Fruit fly (Drosophila melanogaster): Measurements from ENCODE around the gene CG10631.

The CG10631 gene

dm6 chr2L:19763446-19763772 is 6.7 kb upstream of the CG10631 start:
- TF ChIP-seq Pif1B (GFP tag; optimal IDR thresholded peaks at IDR 0.05) (no peak), CG10348 (GFP tag; IDR thresholded peaks at IDR 0.05) (no peak), Pif1A (GFP tag; optimal IDR thresholded peaks at IDR 0.05) (no peak), CG14655 (GFP tag; optimal IDR thresholded peaks at IDR 0.05) (no peak), CG15710 (tag; optimal IDR thresholded peaks at IDR 0.05) (no peak)

DNA sequence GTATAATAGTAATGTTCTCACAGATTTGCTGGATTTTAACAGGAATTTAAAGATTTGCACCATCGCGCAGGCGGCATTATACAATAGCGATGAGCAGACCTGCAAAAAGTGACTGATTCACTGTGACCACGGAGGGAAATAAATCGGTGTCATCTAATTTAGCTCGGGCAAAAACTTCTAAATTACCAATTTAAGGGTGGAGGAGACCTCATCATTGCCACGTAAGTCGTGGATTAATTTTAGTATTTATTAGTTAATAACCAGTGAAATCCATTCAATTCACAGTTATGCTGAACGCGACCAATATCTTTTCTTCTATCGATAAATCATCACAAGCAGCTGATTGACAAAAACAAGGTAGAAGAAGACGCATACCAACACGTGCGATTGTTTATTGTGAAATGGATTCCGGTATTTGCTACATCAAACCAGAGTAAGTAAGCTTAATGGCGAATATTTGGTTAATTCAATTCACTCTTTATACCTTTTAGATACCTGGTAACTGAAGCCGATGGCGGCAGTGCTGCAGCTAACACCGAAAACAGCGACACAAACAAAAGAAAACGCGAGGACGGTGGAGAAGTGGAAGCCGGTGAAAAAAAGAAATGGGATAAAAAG is 1.9 kb upstream of the CG10631 start, which contains the start of the genes CG10628 and Dus3:
TSS of gene CG10628 (minus strand) at position 105 of the 618 bp plus-strand sequence.
TSS of gene Dus3 (plus strand) at position 369 of the 618 bp plus-strand sequence.
- TF ChIP-seq Pif1A (GFP tag; optimal IDR thresholded peaks at IDR 0.05) (peak; percentile 89), CG32121 (GFP tag; IDR thresholded peaks at IDR 0.05) (peak; percentile 91), CG10348 (GFP tag; IDR thresholded peaks at IDR 0.05) (peak; percentile 53; the same call in 1 of the 2 replicates), CG8301 (tag; optimal IDR thresholded peaks at IDR 0.05) (peak; percentile 85), CG14655 (GFP tag; optimal IDR thresholded peaks at IDR 0.05) (no peak), rn (GFP tag; IDR thresholded peaks at IDR 0.05) (peak; percentile 89), CG15710 (tag; optimal IDR thresholded peaks at IDR 0.05) (peak; percentile 84), Snoo (tag; optimal IDR thresholded peaks at IDR 0.05) (peak; percentile 82), CG4496 (GFP tag; IDR thresholded peaks at IDR 0.05) (peak; percentile 96), CG13204 (GFP tag; optimal IDR thresholded peaks at IDR 0.05) (no peak), D1 (tag; optimal IDR thresholded peaks at IDR 0.05) (no peak), CG34367 (tag; optimal IDR thresholded peaks at IDR 0.05) (peak; percentile 78), EcR (GFP tag; optimal IDR thresholded peaks at IDR 0.05) (no peak), CG9948 (tag; optimal IDR thresholded peaks at IDR 0.05) (peak; percentile 84), Pif1B (GFP tag; optimal IDR thresholded peaks at IDR 0.05) (no peak), gl (tag; optimal IDR thresholded peaks at IDR 0.05) (peak; percentile 61), fd96Ca (GFP tag; IDR thresholded peaks at IDR 0.05) (peak; percentile 94), CG8159 (tag; optimal IDR thresholded peaks at IDR 0.05) (peak; percentile 88), CG17806 (tag; optimal IDR thresholded peaks at IDR 0.05) (peak; percentile 87), Ets98B (GFP tag; IDR thresholded peaks at IDR 0.05) (peak; percentile 90), CG12605 (GFP tag; IDR thresholded peaks at IDR 0.05) (peak; percentile 50; the same call in 1 of the 2 replicates)

- TF ChIP-seq CG14655 (GFP tag; optimal IDR thresholded peaks at IDR 0.05) (no peak), CG4496 (GFP tag; IDR thresholded peaks at IDR 0.05) (no peak), CG17806 (tag; optimal IDR thresholded peaks at IDR 0.05) (no peak), CG32121 (GFP tag; IDR thresholded peaks at IDR 0.05) (no peak), D1 (tag; optimal IDR thresholded peaks at IDR 0.05) (no peak), Pif1B (GFP tag; optimal IDR thresholded peaks at IDR 0.05) (no peak), CG34367 (tag; optimal IDR thresholded peaks at IDR 0.05) (no peak), EcR (GFP tag; optimal IDR thresholded peaks at IDR 0.05) (no peak), CG13204 (GFP tag; optimal IDR thresholded peaks at IDR 0.05) (peak; percentile 78), CG8301 (tag; optimal IDR thresholded peaks at IDR 0.05) (no peak), fd96Ca (GFP tag; IDR thresholded peaks at IDR 0.05) (no peak), gl (tag; optimal IDR thresholded peaks at IDR 0.05) (no peak), Pif1A (GFP tag; optimal IDR thresholded peaks at IDR 0.05) (no peak), rn (GFP tag; IDR thresholded peaks at IDR 0.05) (no peak), CG10348 (GFP tag; IDR thresholded peaks at IDR 0.05) (no peak), CG12605 (GFP tag; IDR thresholded peaks at IDR 0.05) (0 out of 2 replicates have a peak, but pooled peaks have one; percentile 26)
Measured at dm6 chr2L:19756040-19756439, 664 bp downstream of the CG10631 start.

DNA sequence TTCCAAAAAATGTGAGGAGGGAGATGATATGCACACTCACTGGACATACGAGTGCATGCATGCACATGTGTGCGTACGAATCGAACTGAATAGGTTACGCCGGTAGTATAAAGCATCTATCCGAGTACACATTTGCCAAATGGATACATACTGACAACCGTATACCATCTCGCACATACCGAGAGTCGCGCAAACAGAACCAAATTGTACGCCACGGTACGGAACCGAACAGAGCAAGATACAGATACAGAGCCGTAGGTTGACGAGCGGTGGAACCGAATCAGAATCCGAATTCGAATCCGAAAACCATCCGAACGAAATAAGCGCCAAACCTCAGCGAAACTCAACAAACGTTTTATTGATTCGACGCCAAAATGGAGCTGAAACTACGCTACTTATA is 1.7 kb downstream of the CG10631 start:
- TF ChIP-seq CG8301 (tag; optimal IDR thresholded peaks at IDR 0.05), result no peak
- TF ChIP-seq rn (GFP tag; IDR thresholded peaks at IDR 0.05), result no peak
- TF ChIP-seq CG32121 (GFP tag; IDR thresholded peaks at IDR 0.05), result no peak
- TF ChIP-seq CG10348 (GFP tag; IDR thresholded peaks at IDR 0.05), result no peak
- no peak for TF ChIP-seq CG15710 (tag; optimal IDR thresholded peaks at IDR 0.05)
- no peak for TF ChIP-seq fd96Ca (GFP tag; IDR thresholded peaks at IDR 0.05)
- TF ChIP-seq CG4496 (GFP tag; IDR thresholded peaks at IDR 0.05), result no peak
- TF ChIP-seq Pif1A (GFP tag; optimal IDR thresholded peaks at IDR 0.05), result no peak
- no peak for TF ChIP-seq CG12605 (GFP tag; IDR thresholded peaks at IDR 0.05)
- no peak for TF ChIP-seq CG9948 (tag; optimal IDR thresholded peaks at IDR 0.05)
- no peak for TF ChIP-seq CG8159 (tag; optimal IDR thresholded peaks at IDR 0.05)
- TF ChIP-seq gl (tag; optimal IDR thresholded peaks at IDR 0.05), result no peak
- no peak for TF ChIP-seq CG13204 (GFP tag; optimal IDR thresholded peaks at IDR 0.05)

DNA sequence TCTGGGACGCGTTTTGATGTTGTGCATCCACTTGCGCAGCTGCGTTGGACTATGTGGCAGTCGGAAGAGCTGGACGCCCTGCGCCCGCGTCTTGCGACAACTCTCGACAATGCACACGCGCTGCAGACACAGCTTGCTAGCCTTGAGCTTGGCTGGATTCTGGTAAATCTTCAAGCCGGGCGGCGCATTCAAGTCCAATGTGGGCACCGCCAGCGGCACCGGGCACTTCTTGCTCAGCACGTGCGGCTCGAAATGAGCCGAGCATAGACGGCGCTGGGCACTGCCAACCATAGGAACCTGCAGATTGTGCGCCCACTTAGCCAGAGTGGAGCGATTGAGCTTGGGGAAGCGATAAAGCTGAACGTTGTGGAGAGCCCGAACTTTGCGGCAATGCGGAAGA is 6.1 kb downstream of the CG10631 start:
- no peak for TF ChIP-seq D1 (tag; optimal IDR thresholded peaks at IDR 0.05)
- no peak for TF ChIP-seq CG17806 (tag; optimal IDR thresholded peaks at IDR 0.05)
- TF ChIP-seq EcR (GFP tag; optimal IDR thresholded peaks at IDR 0.05), result no peak
- TF ChIP-seq CG32121 (GFP tag; IDR thresholded peaks at IDR 0.05), result no peak
- no peak for TF ChIP-seq CG12605 (GFP tag; IDR thresholded peaks at IDR 0.05)
- no peak for TF ChIP-seq Snoo (tag; optimal IDR thresholded peaks at IDR 0.05)
- no peak for TF ChIP-seq Pif1B (GFP tag; optimal IDR thresholded peaks at IDR 0.05)
- TF ChIP-seq rn (GFP tag; IDR thresholded peaks at IDR 0.05), result no peak
- TF ChIP-seq CG8301 (tag; optimal IDR thresholded peaks at IDR 0.05), result no peak

DNA sequence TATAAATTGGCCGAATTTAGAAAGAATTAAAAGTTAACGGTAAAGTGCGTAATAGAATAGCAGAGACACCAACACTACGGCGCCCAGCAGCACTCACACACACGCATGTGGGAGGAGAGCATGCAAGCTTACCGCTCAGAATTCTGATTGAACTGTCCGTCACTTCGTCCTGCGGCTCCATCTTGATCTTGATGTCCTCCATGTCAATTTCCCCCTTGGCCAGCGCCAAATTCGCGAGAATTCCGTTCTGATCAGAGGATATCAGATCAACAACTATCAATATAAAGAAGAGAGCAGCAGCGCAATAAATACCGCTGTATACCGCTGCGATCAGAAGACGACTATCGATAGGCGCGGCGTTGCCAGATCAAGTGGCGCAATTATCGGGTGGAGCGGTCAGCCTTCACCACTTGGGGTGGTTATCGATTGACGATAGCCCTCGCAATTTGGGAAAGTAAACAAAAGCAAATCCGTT is 21.0 kb downstream of the CG10631 start, which contains the start of the genes CG10462 and Nf-YB:
TSS of gene CG10462 (minus strand) at position 346 of the 475 bp plus-strand sequence.
TSS of gene Nf-YB (plus strand) at position 410 of the 475 bp plus-strand sequence.
- TF ChIP-seq EcR (GFP tag; optimal IDR thresholded peaks at IDR 0.05) (no peak), CG14655 (GFP tag; optimal IDR thresholded peaks at IDR 0.05) (no peak), Snoo (tag; optimal IDR thresholded peaks at IDR 0.05) (no peak), CG10348 (GFP tag; IDR thresholded peaks at IDR 0.05) (no peak), CG34367 (tag; optimal IDR thresholded peaks at IDR 0.05) (no peak), D1 (tag; optimal IDR thresholded peaks at IDR 0.05) (no peak), CG4496 (GFP tag; IDR thresholded peaks at IDR 0.05) (no peak), CG9948 (tag; optimal IDR thresholded peaks at IDR 0.05) (no peak), CG8159 (tag; optimal IDR thresholded peaks at IDR 0.05) (no peak), Pif1A (GFP tag; optimal IDR thresholded peaks at IDR 0.05) (no peak), CG15710 (tag; optimal IDR thresholded peaks at IDR 0.05) (no peak), CG8301 (tag; optimal IDR thresholded peaks at IDR 0.05) (no peak), CG12605 (GFP tag; IDR thresholded peaks at IDR 0.05) (no peak), CG13204 (GFP tag; optimal IDR thresholded peaks at IDR 0.05) (no peak), CG32121 (GFP tag; IDR thresholded peaks at IDR 0.05) (no peak), CG17806 (tag; optimal IDR thresholded peaks at IDR 0.05) (no peak), rn (GFP tag; IDR thresholded peaks at IDR 0.05) (no peak), Pif1B (GFP tag; optimal IDR thresholded peaks at IDR 0.05) (no peak)

Measured in whole organism, pupa.